Worm (Caenorhabditis elegans): ENCODE data around the gene Y116F11A.1.

Y116F11A.1 gene

DNA sequence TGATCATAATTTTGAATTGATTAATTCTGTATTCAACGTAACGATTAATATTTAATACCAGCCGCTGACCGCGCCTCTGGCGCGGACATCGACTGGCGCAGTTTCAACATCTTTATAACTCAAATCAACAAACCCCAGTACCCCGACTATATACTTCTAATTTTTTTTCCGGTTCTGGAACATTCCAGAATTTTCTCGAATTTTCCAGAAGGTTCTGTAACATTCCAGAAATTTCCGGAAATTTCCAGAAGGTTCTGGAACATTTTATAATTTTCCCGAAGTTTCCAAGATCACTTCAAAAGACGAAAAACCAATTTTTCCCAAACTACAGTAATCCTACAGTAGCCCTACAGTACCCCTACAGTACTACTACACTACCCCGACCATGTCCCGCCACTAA lies 48.8 kb downstream of the Y116F11A.1 start:
- TF ChIP-seq nhr-11 (tag; optimal IDR thresholded peaks at IDR 0.05) (no peak), ttx-3 (tag; optimal IDR thresholded peaks at IDR 0.05) (no peak), zip-5 (tag; optimal IDR thresholded peaks at IDR 0.05) (no peak), unc-86 (tag; optimal IDR thresholded peaks at IDR 0.05) (no peak), C08G9.2 (tag; optimal IDR thresholded peaks at IDR 0.05) (no peak)

Data from whole organism, late embryonic.